Worm (Caenorhabditis elegans) whole organism, young adult: ENCODE results near the gene srbc-44.

ENCODE experiments used
- B0019.2 ChIP-seq: fragments of 200-800 bp; sonication (Bioruptor generic); conservative IDR thresholded peaks from 2 replicates; pipeline ENCODE4 v1.3.6; 2022; ENCODE audit warnings: missing genetic modification reagents, missing genetic modification characterization, missing compliant biosample characterization
- D2030.7 ChIP-seq: fragments of 200-800 bp; sonication (Bioruptor generic); IDR thresholded peaks from 2 replicates; pipeline ENCODE4 v1.3.6; 2022; ENCODE audit warnings: missing genetic modification reagents, missing genetic modification characterization, missing compliant biosample characterization
- F10E7.11 ChIP-seq: sonication (generic microtip); optimal IDR thresholded peaks from 2 replicates; lab custom pipeline; 2017; ENCODE audit warnings: mild to moderate bottlenecking, missing genetic modification characterization, moderate library complexity, missing compliant biosample characterization
- F37B4.10 ChIP-seq: fragments of 200-800 bp; sonication (Bioruptor generic); IDR thresholded peaks from 2 replicates; pipeline ENCODE4 v1.3.6; 2022; ENCODE audit warnings: missing genetic modification characterization, missing compliant biosample characterization
- F55B11.4 ChIP-seq: sonication (generic microtip); optimal IDR thresholded peaks from 2 replicates; lab custom pipeline; 2016; ENCODE audit warnings: missing compliant biosample characterization, missing genetic modification characterization, borderline replicate concordance; ENCODE audit not compliant: insufficient read depth
- Y53G8AR.9 ChIP-seq: fragments of 200-800 bp; sonication (Bioruptor generic); conservative IDR thresholded peaks from 2 replicates; pipeline ENCODE4 v1.3.6; 2022; ENCODE audit warnings: missing genetic modification reagents, missing genetic modification characterization, missing compliant biosample characterization
- Y67H2A.10 ChIP-seq: fragments of 200-800 bp; sonication (Bioruptor generic); conservative IDR thresholded peaks from 2 replicates; pipeline ENCODE4 v1.3.6; 2022; ENCODE audit warnings: missing genetic modification reagents, missing genetic modification characterization, missing compliant biosample characterization
- ama-1 ChIP-seq, 3 experiments: fragments of 150-350 bp in 1 of 3; sonication (generic microtip) in 2 of 3; optimal IDR thresholded peaks; 2 replicates each; lab custom pipeline; 2014 to 2018; ENCODE audit warnings: missing biosample characterization in 2 of 3, missing genetic modification characterization in 2 of 3, missing genetic modification reagents in 2 of 3
- aptf-2 ChIP-seq: fragments of 200-800 bp; sonication (Bioruptor generic); conservative IDR thresholded peaks from 2 replicates; pipeline ENCODE4 v1.3.6; 2022; ENCODE audit warnings: missing genetic modification reagents, missing genetic modification characterization, missing compliant biosample characterization
- atf-7 ChIP-seq: sonication (generic microtip); optimal IDR thresholded peaks from 2 replicates; lab custom pipeline; 2017; ENCODE audit warnings: mild to moderate bottlenecking, missing genetic modification characterization, missing compliant biosample characterization
- athp-1 ChIP-seq: sonication (generic microtip); optimal IDR thresholded peaks from 2 replicates; lab custom pipeline; 2017; ENCODE audit warnings: mild to moderate bottlenecking, missing genetic modification characterization, missing compliant biosample characterization
- attf-5 ChIP-seq: fragments of 200-800 bp; sonication (Bioruptor generic); optimal IDR thresholded peaks from 2 replicates; lab custom pipeline; 2018; ENCODE audit warnings: mild to moderate bottlenecking, missing genetic modification characterization, missing compliant biosample characterization
- ceh-58 ChIP-seq: fragments of 200-800 bp; sonication (Bioruptor generic); IDR thresholded peaks from 2 replicates; pipeline ENCODE4 v1.3.6; 2022; ENCODE audit warnings: missing genetic modification characterization, missing compliant biosample characterization
- dpff-1 ChIP-seq: sonication (generic microtip); optimal IDR thresholded peaks from 2 replicates; lab custom pipeline; 2017; ENCODE audit warnings: mild to moderate bottlenecking, missing genetic modification characterization, missing compliant biosample characterization
- ekl-4 ChIP-seq: fragments of 200-800 bp; sonication (Bioruptor generic); IDR thresholded peaks from 2 replicates; pipeline ENCODE4 v1.3.6; 2022; ENCODE audit warnings: missing genetic modification reagents, missing genetic modification characterization, missing compliant biosample characterization
- fkh-3 ChIP-seq: sonication (generic microtip); optimal IDR thresholded peaks from 2 replicates; lab custom pipeline; 2016; ENCODE audit warnings: mild to moderate bottlenecking, missing genetic modification characterization, missing compliant biosample characterization
- hlh-26 ChIP-seq: fragments of 200-800 bp; sonication (Bioruptor generic); conservative IDR thresholded peaks from 2 replicates; pipeline ENCODE4 v1.3.6; 2022; ENCODE audit warnings: missing genetic modification reagents, missing genetic modification characterization, missing compliant biosample characterization
- hmg-20 ChIP-seq: fragments of 200-800 bp; sonication (Bioruptor generic); IDR thresholded peaks from 2 replicates; pipeline ENCODE4 v1.3.6; 2022; ENCODE audit warnings: missing genetic modification reagents, missing genetic modification characterization, missing compliant biosample characterization
- hsf-1 ChIP-seq: fragments of 200-800 bp; sonication (Bioruptor generic); IDR thresholded peaks from 2 replicates; pipeline ENCODE4 v1.3.6; 2022; ENCODE audit warnings: missing genetic modification reagents, missing genetic modification characterization, missing compliant biosample characterization
- lag-1 ChIP-seq: fragments of 200-800 bp; sonication (Bioruptor generic); IDR thresholded peaks from 2 replicates; pipeline ENCODE4 v1.3.6; 2022; ENCODE audit warnings: missing genetic modification reagents, missing genetic modification characterization, missing compliant biosample characterization
- lin-26 ChIP-seq: fragments of 200-800 bp; sonication (Bioruptor generic); IDR thresholded peaks from 2 replicates; pipeline ENCODE4 v1.3.6; 2022; ENCODE audit warnings: missing genetic modification reagents, missing genetic modification characterization, missing compliant biosample characterization
- lin-40 ChIP-seq: sonication (generic microtip); optimal IDR thresholded peaks from 2 replicates; lab custom pipeline; 2016; ENCODE audit warnings: missing genetic modification characterization, mild to moderate bottlenecking, missing compliant biosample characterization, missing genotype, missing genetic modification reagents
- lsl-1 ChIP-seq: fragments of 200-800 bp; sonication (Bioruptor generic); optimal IDR thresholded peaks from 2 replicates; lab custom pipeline; 2018; ENCODE audit warnings: mild to moderate bottlenecking, missing genetic modification characterization, moderate library complexity, missing compliant biosample characterization
- lsy-27 ChIP-seq: sonication (generic microtip); optimal IDR thresholded peaks from 2 replicates; lab custom pipeline; 2017; ENCODE audit warnings: missing genetic modification characterization, mild to moderate bottlenecking, missing compliant biosample characterization, antibody characterized with exemption, missing genotype, borderline replicate concordance; ENCODE audit not compliant: insufficient read depth
- madf-3 ChIP-seq: fragments of 200-800 bp; sonication (Bioruptor generic); IDR thresholded peaks from 2 replicates; pipeline ENCODE4 v1.3.6; 2022; ENCODE audit warnings: missing genetic modification reagents, missing genetic modification characterization, missing compliant biosample characterization
- mel-28 ChIP-seq: sonication (generic microtip); optimal IDR thresholded peaks from 2 replicates; lab custom pipeline; 2016; ENCODE audit warnings: borderline replicate concordance, mild to moderate bottlenecking, missing genetic modification characterization, missing compliant biosample characterization
- nfya-1 ChIP-seq: sonication (generic microtip); optimal IDR thresholded peaks from 2 replicates; lab custom pipeline; 2017; ENCODE audit warnings: antibody characterized with exemption, missing compliant biosample characterization, missing genetic modification characterization, borderline replicate concordance; ENCODE audit not compliant: insufficient read depth
- pha-4 ChIP-seq: fragments of 150-350 bp; sonication (generic microtip); optimal IDR thresholded peaks from 2 replicates; lab custom pipeline; 2014; ENCODE audit warnings: missing biosample characterization, missing genetic modification reagents, missing genetic modification characterization
- rec-8 ChIP-seq, 2 experiments: sonication (generic microtip); optimal IDR thresholded peaks; 2 replicates each; lab custom pipeline; 2016; ENCODE audit warnings: mild to moderate bottlenecking in 2 of 2, missing genetic modification characterization in 2 of 2, missing genetic modification reagents in 2 of 2, missing genotype in 2 of 2, missing biosample characterization in 1 of 2, missing compliant biosample characterization in 1 of 2, moderate library complexity in 1 of 2
- rpc-1 ChIP-seq, 2 experiments: fragments of 150-350 bp in 1 of 2; sonication (generic microtip) in 1 of 2; optimal IDR thresholded peaks; 2 replicates each; lab custom pipeline; 2014 to 2018; ENCODE audit warnings: missing biosample characterization in 1 of 2, missing genetic modification characterization in 1 of 2, missing genetic modification reagents in 1 of 2, missing genotype in 1 of 2
- snpc-3.4 ChIP-seq: sonication (generic microtip); optimal IDR thresholded peaks from 2 replicates; lab custom pipeline; 2017; ENCODE audit warnings: missing genetic modification characterization, mild to moderate bottlenecking, missing compliant biosample characterization, antibody characterized with exemption, moderate library complexity, missing genotype, missing genetic modification reagents
- tbp1 ChIP-seq: fragments of 200-800 bp; sonication (Bioruptor generic); optimal IDR thresholded peaks from 2 replicates; lab custom pipeline; 2018; ENCODE audit warnings: mild to moderate bottlenecking, missing genetic modification characterization, missing compliant biosample characterization
- xnd-1 ChIP-seq: sonication (generic microtip); optimal IDR thresholded peaks from 2 replicates; lab custom pipeline; 2016; ENCODE audit warnings: missing genotype, missing genetic modification reagents, missing genetic modification characterization, missing compliant biosample characterization
- zfh-2 ChIP-seq: fragments of 200-800 bp; sonication (Bioruptor generic); conservative IDR thresholded peaks from 2 replicates; pipeline ENCODE4 v1.3.6; 2022; ENCODE audit warnings: missing genetic modification reagents, missing genetic modification characterization, missing compliant biosample characterization

The srbc-44 gene

ce11 chrV:12803274-12803673, 14.9 kb upstream of the srbc-44 start, which contains the start of gene srbc-45:
srbc-45 (plus strand) TSS chrV:12803574.
- TF ChIP-seq hlh-26 (no peak), lin-40 (tag; lab: Kevin White, UChicago) (no peak), fkh-3 (tag; lab: Kevin White, UChicago) (no peak), Y53G8AR.9 (GFP tag; lab: Robert Waterston, UW) (no peak), F10E7.11 (tag; lab: Kevin White, UChicago) (no peak), mel-28 (tag; lab: Kevin White, UChicago) (no peak), F55B11.4 (tag; lab: Kevin White, UChicago) (no peak), ceh-58 (GFP tag; lab: Robert Waterston, UW) (no peak), pha-4 (tag; lab: Kevin White, UChicago) (no peak), rpc-1 (optimal IDR thresholded peaks at IDR 0.05; lab: Kevin White, UChicago) (no peak), rpc-1 (tag; optimal IDR thresholded peaks at IDR 0.05; lab: Kevin White, UChicago) (no peak), atf-7 (tag; lab: Kevin White, UChicago) (no peak), snpc-3.4 (tag; lab: Kevin White, UChicago) (no peak), hsf-1 (no peak), ama-1 (optimal IDR thresholded peaks at IDR 0.05; lab: Kevin White, UChicago) (no peak), ama-1 (GFP tag; optimal IDR thresholded peaks at IDR 0.05; lab: Kevin White, UChicago) (no peak), athp-1 (no peak), F37B4.10 (GFP tag; lab: Robert Waterston, UW) (no peak), B0019.2 (GFP tag; lab: Robert Waterston, UW) (no peak), rec-8 (tag; optimal IDR thresholded peaks at IDR 0.05; lab: Kevin White, UChicago) (no peak)

DNA sequence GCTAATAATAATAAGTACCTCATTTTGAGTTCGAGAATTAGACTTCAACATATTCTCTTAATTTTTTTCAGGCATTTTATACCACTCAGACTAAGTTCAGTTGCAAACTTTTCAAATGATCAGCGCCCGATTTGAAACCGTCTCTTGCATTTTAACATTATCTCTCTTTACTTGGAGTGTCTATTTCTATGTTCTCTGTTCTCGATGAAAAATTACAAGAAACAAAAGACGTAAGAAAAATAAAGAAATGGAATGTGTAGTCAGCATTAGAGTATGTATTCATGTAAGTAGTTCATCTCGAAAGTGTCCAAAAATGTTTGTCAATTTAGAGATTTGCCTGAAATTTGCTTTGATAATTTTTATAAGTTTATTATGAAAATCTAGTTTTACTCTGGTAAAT, 11.8 kb upstream of the srbc-44 start, which contains the start of gene ugt-3:
Gene ugt-3, minus strand, starts transcription at position 101 of the 400 bp plus-strand sequence.
- TF ChIP-seq Y67H2A.10 (GFP tag; lab: Robert Waterston, UW) (no peak), lag-1 (no peak), zfh-2 (GFP tag; lab: Robert Waterston, UW) (no peak), lsl-1 (GFP tag; lab: Kevin White, UChicago) (no peak), aptf-2 (GFP tag; lab: Robert Waterston, UW) (no peak), dpff-1 (no peak), hmg-20 (GFP tag; lab: Robert Waterston, UW) (no peak), B0019.2 (GFP tag; lab: Robert Waterston, UW) (no peak), tbp1 (GFP tag; lab: Kevin White, UChicago) (no peak), ceh-58 (GFP tag; lab: Robert Waterston, UW) (no peak), D2030.7 (GFP tag; lab: Robert Waterston, UW) (no peak), xnd-1 (tag; lab: Kevin White, UChicago) (no peak)

DNA sequence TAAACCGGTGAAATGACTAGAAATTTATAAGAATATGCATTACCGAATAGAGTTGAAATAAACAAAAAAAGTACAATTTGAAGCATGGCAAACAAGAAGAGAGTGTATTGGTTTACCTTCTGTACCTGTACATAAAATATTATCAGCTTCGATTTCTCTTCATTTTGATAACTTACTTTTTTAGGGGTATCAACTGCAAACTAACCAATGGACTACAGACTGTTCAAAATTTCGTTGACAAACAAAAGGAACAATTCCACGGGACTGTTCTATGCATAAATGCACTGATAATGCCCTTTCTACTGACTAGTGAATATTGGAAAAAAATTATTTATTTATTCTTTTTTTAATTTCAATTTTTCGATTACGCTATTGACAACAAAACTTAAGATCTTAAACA, 9.6 kb upstream of the srbc-44 start, which contains the start of gene ugt-6:
Gene ugt-6, minus strand, starts transcription at position 233 of the 400 bp plus-strand sequence.
- TF ChIP-seq tbp1 (GFP tag; lab: Kevin White, UChicago), result no peak
- no peak for TF ChIP-seq nfya-1 (tag; lab: Kevin White, UChicago)
- TF ChIP-seq lin-26 (GFP tag; lab: Robert Waterston, UW), result no peak
- TF ChIP-seq fkh-3 (tag; lab: Kevin White, UChicago), result no peak
- TF ChIP-seq ekl-4, result no peak
- no peak for TF ChIP-seq lsl-1 (GFP tag; lab: Kevin White, UChicago)
- TF ChIP-seq attf-5 (GFP tag; lab: Kevin White, UChicago), result no peak
- TF ChIP-seq madf-3 (GFP tag; lab: Robert Waterston, UW), result no peak
- no peak for TF ChIP-seq F10E7.11 (tag; lab: Kevin White, UChicago)
- TF ChIP-seq lsy-27 (tag; lab: Kevin White, UChicago), result no peak
